Worm (Caenorhabditis elegans) whole organism, early embryonic: ENCODE measurements around the gene F59F5.3.

Source experiments
- B0310.2 ChIP-seq: sonication (generic microtip); optimal IDR thresholded peaks from 2 replicates; lab custom pipeline; 2016; ENCODE audit warnings: mild to moderate bottlenecking, missing genetic modification characterization, missing compliant biosample characterization
- F13C5.2 ChIP-seq: sonication (generic microtip); optimal IDR thresholded peaks from 2 replicates; lab custom pipeline; 2017; ENCODE audit warnings: mild to moderate bottlenecking, missing genetic modification characterization, inconsistent platforms, missing compliant biosample characterization
- aly-1 ChIP-seq: sonication (generic microtip); optimal IDR thresholded peaks from 2 replicates; lab custom pipeline; 2016; ENCODE audit warnings: missing genetic modification characterization, missing compliant biosample characterization
- ama-1 ChIP-seq: fragments of 150-350 bp; optimal IDR thresholded peaks from 2 replicates; lab custom pipeline; 2014
- ceh-13 ChIP-seq: fragments of 200-800 bp; sonication (Bioruptor generic); optimal IDR thresholded peaks from 2 replicates; lab custom pipeline; 2018; ENCODE audit warnings: mild to moderate bottlenecking, missing genetic modification characterization, missing compliant biosample characterization
- ceh-36 ChIP-seq: sonication (generic microtip); optimal IDR thresholded peaks from 2 replicates; lab custom pipeline; 2016; ENCODE audit warnings: missing genetic modification characterization, inconsistent platforms, missing compliant biosample characterization
- ets-7 ChIP-seq: sonication (generic microtip); optimal IDR thresholded peaks from 2 replicates; lab custom pipeline; 2016; ENCODE audit warnings: missing genotype, missing genetic modification characterization, missing compliant biosample characterization
- flt-1 ChIP-seq: fragments of 200-800 bp; sonication (Bioruptor generic); IDR thresholded peaks from 2 replicates; pipeline ENCODE4 v1.3.6; 2022; ENCODE audit warnings: missing genetic modification characterization, missing compliant biosample characterization
- hmbx-1 ChIP-seq: sonication (generic microtip); optimal IDR thresholded peaks from 2 replicates; lab custom pipeline; 2016; ENCODE audit warnings: mild to moderate bottlenecking, missing genetic modification characterization, missing compliant biosample characterization
- hmg-4 ChIP-seq: fragments of 200-800 bp; sonication (Bioruptor generic); optimal IDR thresholded peaks from 2 replicates; lab custom pipeline; 2018; ENCODE audit warnings: mild to moderate bottlenecking, missing genetic modification characterization, missing compliant biosample characterization
- hnd-1 ChIP-seq: sonication (generic microtip); optimal IDR thresholded peaks from 2 replicates; lab custom pipeline; 2016; ENCODE audit warnings: missing genetic modification characterization, missing compliant biosample characterization
- pes-1 ChIP-seq: fragments of 200-800 bp; sonication (Bioruptor generic); IDR thresholded peaks from 2 replicates; pipeline ENCODE4 v1.3.6; 2022; ENCODE audit warnings: missing genetic modification reagents, missing genetic modification characterization, missing compliant biosample characterization
- scrt-1 ChIP-seq: fragments of 200-800 bp; sonication (Bioruptor generic); IDR thresholded peaks from 2 replicates; pipeline ENCODE4 v1.3.6; 2022; ENCODE audit warnings: missing genetic modification characterization, missing compliant biosample characterization
- sea-1 ChIP-seq: fragments of 200-800 bp; sonication (Bioruptor generic); conservative IDR thresholded peaks from 2 replicates; pipeline ENCODE4 v1.3.6; 2022; ENCODE audit warnings: missing genetic modification characterization, missing compliant biosample characterization
- tbx-11 ChIP-seq: fragments of 200-800 bp; sonication (Bioruptor generic); IDR thresholded peaks from 2 replicates; pipeline ENCODE4 v1.3.6; 2022; ENCODE audit warnings: missing genetic modification characterization, missing compliant biosample characterization
- tbx-37 ChIP-seq: fragments of 200-800 bp; sonication (Bioruptor generic); conservative IDR thresholded peaks from 2 replicates; pipeline ENCODE4 v1.3.6; 2022; ENCODE audit warnings: missing genetic modification reagents, missing genetic modification characterization, missing compliant biosample characterization
- tra-4 ChIP-seq: sonication (generic microtip); optimal IDR thresholded peaks from 2 replicates; lab custom pipeline; 2017; ENCODE audit warnings: missing genetic modification characterization, missing compliant biosample characterization

Gene F59F5.3

DNA sequence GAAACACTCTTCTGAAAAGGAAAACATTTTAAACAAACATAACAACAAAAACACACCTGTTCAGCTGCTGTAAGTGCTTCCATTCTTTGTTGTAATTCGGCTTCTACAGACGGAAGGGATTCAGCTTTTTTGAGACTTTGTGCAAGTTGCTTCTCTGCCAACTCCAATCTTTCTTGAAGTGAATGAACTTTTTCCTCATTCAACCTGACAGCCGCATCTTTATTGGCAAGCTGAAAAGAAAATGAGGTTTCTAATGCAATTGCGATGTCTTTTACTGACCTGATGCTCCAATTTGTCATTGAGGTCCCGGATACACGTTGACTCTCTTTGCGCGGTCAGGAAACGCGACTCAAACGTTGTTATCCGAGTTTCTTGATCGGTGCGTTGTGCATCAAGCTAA, 10.8 kb upstream of the F59F5.3 start:
- TF ChIP-seq aly-1 (tag; lab: Kevin White, UChicago), result no peak
- TF ChIP-seq pes-1 (GFP tag; lab: Robert Waterston, UW), result no peak
- no peak for TF ChIP-seq F13C5.2 (tag; lab: Kevin White, UChicago)
- no peak for TF ChIP-seq tra-4 (tag; lab: Kevin White, UChicago)
- TF ChIP-seq ama-1 (lab: Kevin White, UChicago), result no peak
- TF ChIP-seq ceh-36 (tag; lab: Kevin White, UChicago), result no peak
- no peak for TF ChIP-seq B0310.2 (tag; lab: Kevin White, UChicago)
- no peak for TF ChIP-seq sea-1
- no peak for TF ChIP-seq tbx-11 (GFP tag; lab: Robert Waterston, UW)
- no peak for TF ChIP-seq tbx-37
- no peak for TF ChIP-seq ets-7 (tag; lab: Kevin White, UChicago)
- no peak for TF ChIP-seq hmbx-1 (tag; lab: Kevin White, UChicago)
- TF ChIP-seq hmg-4 (GFP tag; lab: Kevin White, UChicago), result no peak
- no peak for TF ChIP-seq scrt-1 (GFP tag; lab: Robert Waterston, UW)
- no peak for TF ChIP-seq ceh-13 (GFP tag; lab: Kevin White, UChicago)
- no peak for TF ChIP-seq hnd-1 (tag; lab: Kevin White, UChicago)
- TF ChIP-seq flt-1 (GFP tag; lab: Robert Waterston, UW), result no peak

DNA sequence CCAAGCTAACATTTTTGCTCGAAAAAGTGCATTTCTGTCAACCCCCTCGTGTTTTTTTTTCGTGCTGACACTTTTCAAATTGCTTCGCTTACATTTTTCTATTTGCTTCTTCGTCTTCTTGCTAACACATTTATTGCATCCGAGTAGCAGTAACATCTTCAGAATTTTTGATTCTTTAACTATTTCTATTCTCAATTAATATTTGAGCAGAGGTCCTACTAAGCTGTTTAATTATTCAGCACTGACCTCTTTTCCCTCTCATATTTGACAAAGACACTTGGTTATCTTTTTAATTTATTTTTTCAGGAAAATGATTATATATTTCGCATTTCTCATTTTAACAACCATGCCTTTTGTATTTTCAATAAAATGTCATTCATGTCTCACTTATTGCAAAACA, 3.5 kb upstream of the F59F5.3 start, which contains the start of gene F59F5.5:
F59F5.5 (plus strand) TSS at position 301 of the 400 bp plus-strand sequence.
- TF ChIP-seq scrt-1 (GFP tag; lab: Robert Waterston, UW) (no peak), hmbx-1 (tag; lab: Kevin White, UChicago) (no peak), ceh-36 (tag; lab: Kevin White, UChicago) (no peak), tbx-11 (GFP tag; lab: Robert Waterston, UW) (no peak), hnd-1 (tag; lab: Kevin White, UChicago) (no peak), pes-1 (GFP tag; lab: Robert Waterston, UW) (no peak), F13C5.2 (tag; lab: Kevin White, UChicago) (no peak), ets-7 (tag; lab: Kevin White, UChicago) (no peak), tra-4 (tag; lab: Kevin White, UChicago) (no peak), tbx-37 (no peak), B0310.2 (tag; lab: Kevin White, UChicago) (no peak), sea-1 (no peak), ama-1 (lab: Kevin White, UChicago) (no peak), flt-1 (GFP tag; lab: Robert Waterston, UW) (no peak), aly-1 (tag; lab: Kevin White, UChicago) (no peak), ceh-13 (GFP tag; lab: Kevin White, UChicago) (no peak), hmg-4 (GFP tag; lab: Kevin White, UChicago) (no peak)

DNA sequence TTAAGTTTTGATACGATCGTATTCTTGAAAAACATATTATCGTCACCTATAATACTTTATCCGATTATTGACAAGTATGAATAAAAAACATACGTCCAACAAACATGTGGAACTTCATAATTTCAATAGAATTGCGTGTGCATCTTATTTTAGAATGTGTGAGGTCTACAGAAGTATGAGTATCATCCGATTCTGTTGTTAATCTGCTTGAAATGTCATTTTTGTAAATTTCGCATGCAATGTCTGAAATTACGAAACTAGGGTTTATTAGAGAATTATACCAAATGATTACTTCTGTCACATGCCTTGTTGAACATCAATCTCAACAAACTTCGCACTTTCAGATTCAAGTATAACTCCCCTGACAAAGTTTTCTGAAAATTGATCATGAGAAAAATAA, 424 bp downstream of the F59F5.3 start:
- TF ChIP-seq hmg-4 (GFP tag; lab: Kevin White, UChicago) (no peak), pes-1 (GFP tag; lab: Robert Waterston, UW) (no peak), scrt-1 (GFP tag; lab: Robert Waterston, UW) (no peak), B0310.2 (tag; lab: Kevin White, UChicago) (no peak), ceh-13 (GFP tag; lab: Kevin White, UChicago) (no peak), tra-4 (tag; lab: Kevin White, UChicago) (no peak), sea-1 (no peak), ceh-36 (tag; lab: Kevin White, UChicago) (no peak), hnd-1 (tag; lab: Kevin White, UChicago) (no peak), F13C5.2 (tag; lab: Kevin White, UChicago) (no peak), tbx-37 (no peak), hmbx-1 (tag; lab: Kevin White, UChicago) (no peak), ama-1 (lab: Kevin White, UChicago) (no peak), flt-1 (GFP tag; lab: Robert Waterston, UW) (no peak), ets-7 (tag; lab: Kevin White, UChicago) (no peak)

DNA sequence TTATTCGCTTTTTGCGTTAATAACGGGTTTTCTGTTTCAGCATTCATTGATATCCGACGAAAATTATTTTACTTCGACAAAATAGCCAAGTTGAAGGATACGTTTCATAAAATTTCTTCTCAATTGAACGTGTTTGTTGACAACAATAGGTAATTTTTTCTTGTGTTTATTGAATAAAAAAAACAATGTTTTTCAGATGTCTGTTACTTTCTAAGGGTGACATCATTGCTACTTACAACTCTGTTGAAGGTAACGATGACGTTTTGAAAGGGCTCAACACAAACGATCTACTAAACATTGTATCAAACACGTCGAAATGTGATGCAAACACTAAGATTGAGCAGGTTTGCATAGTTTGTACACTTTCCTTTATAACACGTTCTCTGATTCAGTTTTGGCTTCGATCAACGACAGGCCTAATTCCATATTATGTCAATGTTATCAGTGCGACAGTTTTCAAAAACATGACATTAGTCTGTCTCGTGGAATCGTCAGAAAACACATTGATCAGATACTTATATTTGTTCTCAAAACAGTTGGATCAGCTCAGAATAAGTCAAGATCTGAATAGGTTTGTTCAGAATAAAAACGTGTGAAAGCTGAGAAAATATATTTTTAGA, 7.5 kb downstream of the F59F5.3 start:
- TF ChIP-seq ceh-36 (tag; lab: Kevin White, UChicago), result no peak
- TF ChIP-seq hnd-1 (tag; lab: Kevin White, UChicago), result no peak
- TF ChIP-seq ets-7 (tag; lab: Kevin White, UChicago), result no peak
- TF ChIP-seq scrt-1 (GFP tag; lab: Robert Waterston, UW), result no peak
- no peak for TF ChIP-seq pes-1 (GFP tag; lab: Robert Waterston, UW)
- no peak for TF ChIP-seq F13C5.2 (tag; lab: Kevin White, UChicago)
- TF ChIP-seq ceh-13 (GFP tag; lab: Kevin White, UChicago), result no peak

DNA sequence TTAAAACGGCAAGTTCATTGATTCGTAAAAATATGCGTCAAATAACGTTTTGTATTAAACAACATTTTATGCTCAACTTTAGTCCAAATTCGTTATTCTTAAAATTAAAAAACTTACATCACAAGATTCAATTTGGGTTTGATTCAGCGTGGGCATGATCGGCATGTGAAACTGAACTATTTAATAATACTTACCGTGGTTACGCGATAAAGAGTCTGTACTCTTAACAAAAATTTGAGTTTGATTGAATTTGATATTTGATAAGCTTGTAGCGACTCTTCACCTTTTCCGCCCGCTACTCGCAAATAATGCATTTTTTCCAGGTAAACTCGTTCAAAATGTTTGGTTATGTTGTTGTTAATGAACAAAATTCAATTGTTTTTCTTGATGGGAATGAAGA, 8.8 kb downstream of the F59F5.3 start, which contains the start of gene glo-3:
glo-3 (plus strand) TSS at position 253 of the 400 bp plus-strand sequence.
- TF ChIP-seq flt-1 (GFP tag; lab: Robert Waterston, UW), result no peak
- no peak for TF ChIP-seq pes-1 (GFP tag; lab: Robert Waterston, UW)
- no peak for TF ChIP-seq hnd-1 (tag; lab: Kevin White, UChicago)
- TF ChIP-seq tbx-11 (GFP tag; lab: Robert Waterston, UW), result no peak
- TF ChIP-seq ceh-13 (GFP tag; lab: Kevin White, UChicago), result no peak
- TF ChIP-seq aly-1 (tag; lab: Kevin White, UChicago), result no peak
- no peak for TF ChIP-seq sea-1
- TF ChIP-seq ets-7 (tag; lab: Kevin White, UChicago), result no peak
- TF ChIP-seq scrt-1 (GFP tag; lab: Robert Waterston, UW), result no peak
- no peak for TF ChIP-seq B0310.2 (tag; lab: Kevin White, UChicago)

ce11 chrX:10532180-10532833, 9.9 kb downstream of the F59F5.3 start:
- TF ChIP-seq ceh-13 (GFP tag; lab: Kevin White, UChicago), result no peak
- TF ChIP-seq B0310.2 (tag; lab: Kevin White, UChicago), result no peak
- TF ChIP-seq aly-1 (tag; lab: Kevin White, UChicago), result no peak
- TF ChIP-seq hnd-1 (tag; lab: Kevin White, UChicago), result no peak
- TF ChIP-seq tbx-37, result no peak
- no peak for TF ChIP-seq ceh-36 (tag; lab: Kevin White, UChicago)
- no peak for TF ChIP-seq scrt-1 (GFP tag; lab: Robert Waterston, UW)
- no peak for TF ChIP-seq tbx-11 (GFP tag; lab: Robert Waterston, UW)
